Fruit fly (Drosophila melanogaster) whole organism, embryonic: Measurements from ENCODE around the gene CG3071.

ENCODE experiments used
- Atf3 ChIP-seq: fragments of 200-800 bp; sonication (Bioruptor generic); optimal IDR thresholded peaks from 3 replicates; lab custom pipeline; 2016; ENCODE audit warnings: missing biosample characterization, missing genetic modification characterization
- Atf6 ChIP-seq: fragments of 200-800 bp; sonication (Bioruptor generic); IDR thresholded peaks from 2 replicates; pipeline ENCODE4 v1.3.6; 2022; ENCODE audit warnings: missing biosample characterization, missing genetic modification characterization
- Awh ChIP-seq: fragments of 200-800 bp; sonication (Bioruptor generic); IDR thresholded peaks from 2 replicates; pipeline ENCODE4, ENCODE4 v1.3.6; 2022; ENCODE audit warnings: missing biosample characterization, missing genetic modification characterization
- BtbVII ChIP-seq: fragments of 200-800 bp; sonication (Bioruptor generic); optimal IDR thresholded peaks from 3 replicates; lab custom pipeline; 2017; ENCODE audit warnings: missing biosample characterization, mild to moderate bottlenecking, missing genetic modification characterization
- CG10147 ChIP-seq: fragments of 200-800 bp; sonication (Bioruptor generic); optimal IDR thresholded peaks from 2 replicates; lab custom pipeline; 2019; ENCODE audit warnings: missing biosample characterization, mild to moderate bottlenecking, missing genetic modification characterization, moderate library complexity
- CG10543 ChIP-seq: fragments of 200-800 bp; sonication (Bioruptor generic); optimal IDR thresholded peaks from 3 replicates; lab custom pipeline; 2017; ENCODE audit warnings: missing biosample characterization, mild to moderate bottlenecking, missing genetic modification characterization, moderate library complexity
- CG10654 ChIP-seq: fragments of 200-800 bp; sonication (Bioruptor generic); optimal IDR thresholded peaks from 2 replicates; lab custom pipeline; 2016; ENCODE audit warnings: missing biosample characterization, missing genetic modification characterization
- CG11456 ChIP-seq: fragments of 200-800 bp; sonication (Bioruptor generic); IDR thresholded peaks from 3 replicates; pipeline ENCODE4 v1.3.6; 2022; ENCODE audit warnings: missing biosample characterization, missing genetic modification characterization
- CG1233 ChIP-seq: fragments of 200-800 bp; sonication (Bioruptor generic); optimal IDR thresholded peaks from 4 replicates; lab custom pipeline; 2018; ENCODE audit warnings: missing biosample characterization, mild to moderate bottlenecking, missing genetic modification characterization
- CG12744 ChIP-seq: fragments of 200-800 bp; sonication (Bioruptor generic); optimal IDR thresholded peaks from 2 replicates; lab custom pipeline; 2016; ENCODE audit warnings: missing biosample characterization, missing genetic modification characterization
- CG13424 ChIP-seq: fragments of 200-800 bp; sonication (Bioruptor generic); optimal IDR thresholded peaks from 2 replicates; lab custom pipeline; 2019; ENCODE audit warnings: missing biosample characterization, mild to moderate bottlenecking, missing genetic modification characterization, moderate library complexity
- CG15269 ChIP-seq: fragments of 200-800 bp; sonication (Bioruptor generic); optimal IDR thresholded peaks from 2 replicates; lab custom pipeline; 2018; ENCODE audit warnings: missing biosample characterization, mild to moderate bottlenecking, missing genetic modification characterization, moderate library complexity
- CG15696 ChIP-seq: fragments of 200-800 bp; sonication (Bioruptor generic); optimal IDR thresholded peaks from 2 replicates; lab custom pipeline; 2019; ENCODE audit warnings: missing biosample characterization, mild to moderate bottlenecking, missing genetic modification characterization, moderate library complexity
- CG16813 ChIP-seq: fragments of 200-800 bp; sonication (Bioruptor generic); IDR thresholded peaks from 3 replicates; pipeline ENCODE4 v1.3.6; 2022; ENCODE audit warnings: missing biosample characterization, missing genetic modification characterization; ENCODE audit not compliant: partially characterized antibody
- CG16863 ChIP-seq: fragments of 200-800 bp; sonication (Bioruptor generic); optimal IDR thresholded peaks from 3 replicates; lab custom pipeline; 2016; ENCODE audit warnings: missing biosample characterization, missing genetic modification characterization
- CG3065 ChIP-seq: fragments of 200-800 bp; sonication (Bioruptor generic); optimal IDR thresholded peaks from 2 replicates; lab custom pipeline; 2016; ENCODE audit warnings: missing biosample characterization, missing genetic modification characterization
- CG32772 ChIP-seq: fragments of 200-800 bp; sonication (Bioruptor generic); IDR thresholded peaks from 2 replicates; pipeline ENCODE4 v1.3.6; 2022; ENCODE audit warnings: missing biosample characterization, missing genetic modification characterization
- CG3838 ChIP-seq: fragments of 200-800 bp; sonication (Bioruptor generic); optimal IDR thresholded peaks from 3 replicates; lab custom pipeline; 2016; ENCODE audit warnings: missing biosample characterization, missing genetic modification characterization
- CG4404 ChIP-seq: fragments of 200-800 bp; sonication (Bioruptor generic); IDR thresholded peaks from 2 replicates; pipeline ENCODE4 v1.3.6; 2022; ENCODE audit warnings: missing biosample characterization, missing genetic modification characterization
- CG6854 ChIP-seq: fragments of 200-800 bp; sonication (Bioruptor generic); optimal IDR thresholded peaks from 3 replicates; lab custom pipeline; 2017; ENCODE audit warnings: missing biosample characterization, mild to moderate bottlenecking, missing genetic modification characterization
- CG7987 ChIP-seq: fragments of 200-800 bp; sonication (Bioruptor generic); optimal IDR thresholded peaks from 2 replicates; lab custom pipeline; 2018; ENCODE audit warnings: missing biosample characterization, mild to moderate bottlenecking, missing genetic modification characterization, moderate library complexity
- CG8281 ChIP-seq: fragments of 200-800 bp; sonication (Bioruptor generic); optimal IDR thresholded peaks from 2 replicates; lab custom pipeline; 2018; ENCODE audit warnings: missing biosample characterization, mild to moderate bottlenecking, missing genetic modification characterization, moderate library complexity
- CG9215 ChIP-seq: fragments of 200-800 bp; sonication (Bioruptor generic); IDR thresholded peaks from 2 replicates; pipeline ENCODE4 v1.3.6; 2022; ENCODE audit warnings: missing biosample characterization, missing genetic modification characterization
- D19A ChIP-seq: fragments of 200-800 bp; optimal IDR thresholded peaks from 3 replicates; lab custom pipeline; 2019; ENCODE audit warnings: missing biosample characterization, mild to moderate bottlenecking, missing genetic modification characterization, moderate library complexity
- Dad ChIP-seq: fragments of 200-800 bp; sonication (Bioruptor generic); optimal IDR thresholded peaks from 3 replicates; lab custom pipeline; 2016; ENCODE audit warnings: missing biosample characterization, missing genetic modification characterization
- HmgD ChIP-seq: fragments of 200-800 bp; sonication (Bioruptor generic); optimal IDR thresholded peaks from 3 replicates; lab custom pipeline; 2016; ENCODE audit warnings: missing biosample characterization, missing genetic modification characterization
- HmgZ ChIP-seq: fragments of 200-800 bp; sonication (Bioruptor generic); optimal IDR thresholded peaks from 2 replicates; lab custom pipeline; 2018; ENCODE audit warnings: missing biosample characterization, mild to moderate bottlenecking, missing genetic modification characterization
- NK7.1 ChIP-seq: fragments of 200-800 bp; sonication (Bioruptor generic); optimal IDR thresholded peaks from 3 replicates; lab custom pipeline; 2016; ENCODE audit warnings: missing biosample characterization, missing genetic modification characterization
- Oli ChIP-seq: fragments of 200-800 bp; sonication (Bioruptor generic); optimal IDR thresholded peaks from 2 replicates; lab custom pipeline; 2018; ENCODE audit warnings: missing biosample characterization, mild to moderate bottlenecking, missing genetic modification characterization, moderate library complexity
- ac ChIP-seq: fragments of 200-800 bp; sonication (Bioruptor generic); optimal IDR thresholded peaks from 3 replicates; lab custom pipeline; 2017; ENCODE audit warnings: missing biosample characterization, mild to moderate bottlenecking, missing genetic modification characterization
- bab2 ChIP-seq: fragments of 200-800 bp; sonication (Bioruptor generic); optimal IDR thresholded peaks from 2 replicates; lab custom pipeline; 2016; ENCODE audit warnings: missing biosample characterization, missing genetic modification characterization
- cwo ChIP-seq: fragments of 200-800 bp; sonication (Bioruptor generic); optimal IDR thresholded peaks from 3 replicates; lab custom pipeline; 2017; ENCODE audit warnings: missing biosample characterization, missing genetic modification characterization, mild to moderate bottlenecking, moderate library complexity, missing genetic modification reagents
- dimm ChIP-seq: fragments of 200-800 bp; sonication (Bioruptor generic); IDR thresholded peaks from 2 replicates; pipeline ENCODE4 v1.3.6; 2022; ENCODE audit warnings: missing biosample characterization, missing genetic modification characterization
- gsb-n ChIP-seq: fragments of 200-800 bp; sonication (Bioruptor generic); optimal IDR thresholded peaks from 3 replicates; lab custom pipeline; 2018; ENCODE audit warnings: missing biosample characterization, mild to moderate bottlenecking, missing genetic modification characterization
- h ChIP-seq: fragments of >200 bp; optimal IDR thresholded peaks from 2 replicates; lab custom pipeline; 2017
- hth ChIP-seq: fragments of >200 bp; optimal IDR thresholded peaks from 2 replicates; lab custom pipeline; 2017; ENCODE audit warnings: inconsistent platforms
- inv ChIP-seq: fragments of 200-800 bp; sonication (Bioruptor generic); IDR thresholded peaks from 2 replicates; pipeline ENCODE4 v1.3.6; 2022; ENCODE audit warnings: missing biosample characterization, missing genetic modification characterization; ENCODE audit not compliant: partially characterized antibody
- kah ChIP-seq: fragments of 200-800 bp; sonication (Bioruptor generic); optimal IDR thresholded peaks from 2 replicates; lab custom pipeline; 2018; ENCODE audit warnings: missing biosample characterization, mild to moderate bottlenecking, missing genetic modification characterization
- lola ChIP-seq, 3 experiments: fragments of >200 bp in 2 of 3; fragments of 200-800 bp in 1 of 3; sonication (Bioruptor generic) in 1 of 3; optimal IDR thresholded peaks; 2 replicates each; lab custom pipeline; 2017 to 2019; ENCODE audit warnings: missing biosample characterization in 3 of 3, missing genetic modification characterization in 3 of 3, mild to moderate bottlenecking in 1 of 3, moderate library complexity in 1 of 3
- oc ChIP-seq: fragments of 200-800 bp; sonication (Bioruptor generic); optimal IDR thresholded peaks from 2 replicates; lab custom pipeline; 2018; ENCODE audit warnings: missing biosample characterization, mild to moderate bottlenecking, missing genetic modification characterization, moderate library complexity
- odd ChIP-seq: fragments of 200-800 bp; sonication (Bioruptor generic); optimal IDR thresholded peaks from 2 replicates; lab custom pipeline; 2017; ENCODE audit warnings: missing biosample characterization, mild to moderate bottlenecking, missing genetic modification characterization
- p53 ChIP-seq: fragments of 200-800 bp; sonication (Bioruptor generic); optimal IDR thresholded peaks from 2 replicates; lab custom pipeline; 2016; ENCODE audit warnings: missing biosample characterization, missing genetic modification characterization
- pfk ChIP-seq: fragments of 200-800 bp; sonication (Bioruptor generic); optimal IDR thresholded peaks from 2 replicates; lab custom pipeline; 2018; ENCODE audit warnings: missing biosample characterization, mild to moderate bottlenecking, missing genetic modification characterization, moderate library complexity
- pros ChIP-seq: fragments of 200-800 bp; sonication (Bioruptor generic); optimal IDR thresholded peaks from 3 replicates; lab custom pipeline; 2019; ENCODE audit warnings: missing biosample characterization, mild to moderate bottlenecking, missing genetic modification characterization, moderate library complexity
- row ChIP-seq: fragments of 200-800 bp; sonication (Bioruptor generic); IDR thresholded peaks from 3 replicates; pipeline ENCODE4 v1.3.6; 2022; ENCODE audit warnings: missing biosample characterization, missing genetic modification characterization
- schlank ChIP-seq: fragments of 200-800 bp; sonication (Bioruptor generic); optimal IDR thresholded peaks from 2 replicates; lab custom pipeline; 2018; ENCODE audit warnings: missing biosample characterization, mild to moderate bottlenecking, missing genetic modification characterization
- slou ChIP-seq: fragments of 200-800 bp; sonication (Bioruptor generic); optimal IDR thresholded peaks from 3 replicates; lab custom pipeline; 2016; ENCODE audit warnings: missing biosample characterization, missing genetic modification characterization
- stwl ChIP-seq: fragments of 200-800 bp; sonication (Bioruptor generic); optimal IDR thresholded peaks from 3 replicates; lab custom pipeline; 2018; ENCODE audit warnings: missing biosample characterization, mild to moderate bottlenecking, missing genetic modification characterization, moderate library complexity
- wor ChIP-seq: fragments of 200-800 bp; sonication (Bioruptor generic); IDR thresholded peaks from 2 replicates; pipeline ENCODE4 v1.3.6; 2022; ENCODE audit warnings: missing biosample characterization, missing genetic modification characterization

CG3071 gene

dm6 chrX:2293294-2293988 lies 30.8 kb downstream of the CG3071 start, which contains the start of gene CG2865 (continued):
- TF ChIP-seq NK7.1 (peak; percentile 90), Oli (tag; lab: Kevin White, UChicago) (peak; percentile 97), CG9215 (GFP tag; lab: Robert Waterston, UW) (peak; percentile 86), CG8281 (tag; lab: Kevin White, UChicago) (peak; percentile 88), CG13424 (tag; lab: Kevin White, UChicago) (peak; percentile 98), cwo (GFP tag; lab: Kevin White, UChicago) (peak; percentile 94), CG15696 (tag; lab: Kevin White, UChicago) (peak; percentile 93), wor (GFP tag; lab: Robert Waterston, UW) (peak; percentile 73), CG32772 (GFP tag; lab: Robert Waterston, UW) (peak; percentile 80), HmgD (GFP tag; lab: Kevin White, UChicago) (peak; percentile 77), CG12744 (GFP tag; lab: Kevin White, UChicago) (peak; percentile 80), ac (peak; percentile 77), slou (GFP tag; lab: Kevin White, UChicago) (peak; percentile 80), stwl (tag; lab: Kevin White, UChicago) (peak; percentile 14), BtbVII (GFP tag; lab: Kevin White, UChicago) (peak; percentile 97), CG6854 (peak; percentile 93), CG11456 (peak; percentile 79), schlank (tag; lab: Kevin White, UChicago) (peak; percentile 90), CG3838 (GFP tag; lab: Kevin White, UChicago) (peak; percentile 45), Awh (peak; percentile 67; the same call in 1 of the 2 replicates), pros (GFP tag; lab: Kevin White, UChicago) (peak; percentile 93), CG3065 (peak; percentile 62), CG15269 (peak; percentile 97), gsb-n (tag; lab: Kevin White, UChicago) (peak; percentile 94), dimm (GFP tag; lab: Robert Waterston, UW) (peak; percentile 61; the same call in 1 of the 2 replicates), kah (GFP tag; lab: Kevin White, UChicago) (peak; percentile 89), inv (GFP tag; lab: Robert Waterston, UW) (peak; percentile 20; the same call in 1 of the 2 replicates), D19A (tag; lab: Kevin White, UChicago) (peak; percentile 92), CG10543 (GFP tag; lab: Kevin White, UChicago) (peak; percentile 98), CG7987 (GFP tag; lab: Kevin White, UChicago) (peak; percentile 85), odd (GFP tag; lab: Kevin White, UChicago) (peak; percentile 97), Dad (GFP tag; lab: Kevin White, UChicago) (peak; percentile 86), pfk (GFP tag; lab: Kevin White, UChicago) (peak; percentile 65), hth (no peak), CG1233 (GFP tag; lab: Kevin White, UChicago) (peak; percentile 94), CG16813 (no peak), CG10654 (GFP tag; lab: Kevin White, UChicago) (peak; percentile 81), bab2 (GFP tag; lab: Kevin White, UChicago) (peak; percentile 86), CG4404 (GFP tag; lab: Robert Waterston, UW) (peak; percentile 83), p53 (GFP tag; lab: Kevin White, UChicago) (peak; percentile 74), lola (GFP tag; optimal IDR thresholded peaks at IDR 0.05; lab: Kevin White, UChicago) (peak in 1 of 3 experiments; percentile 94), h (no peak), CG10147 (GFP tag; lab: Kevin White, UChicago) (peak; percentile 94), oc (tag; lab: Kevin White, UChicago) (peak; percentile 88), row (GFP tag; lab: Robert Waterston, UW) (peak; percentile 98), HmgZ (peak; percentile 96), Atf3 (peak; percentile 77), Atf6 (GFP tag; lab: Robert Waterston, UW) (peak; percentile 93), CG16863 (GFP tag; lab: Kevin White, UChicago) (peak; percentile 84)
